Fruit fly (Drosophila melanogaster) whole organism, embryonic: ENCODE measurements around the gene CG5731.

Source experiments
- Asciz ChIP-seq: fragments of 200-800 bp; sonication (Bioruptor generic); optimal IDR thresholded peaks from 2 replicates; lab custom pipeline; 2017; ENCODE audit warnings: missing biosample characterization, mild to moderate bottlenecking, missing genetic modification characterization, missing genetic modification reagents
- CG1024 ChIP-seq: fragments of 200-800 bp; sonication (Bioruptor generic); IDR thresholded peaks from 2 replicates; pipeline ENCODE4 v1.3.6; 2022; ENCODE audit warnings: missing biosample characterization, missing genetic modification characterization
- CG10462 ChIP-seq: fragments of 200-800 bp; sonication (Bioruptor generic); optimal IDR thresholded peaks from 2 replicates; lab custom pipeline; 2016; ENCODE audit warnings: missing biosample characterization, missing genetic modification characterization
- CG11093 ChIP-seq: fragments of 200-800 bp; sonication (Bioruptor generic); IDR thresholded peaks from 3 replicates; pipeline ENCODE4 v1.3.6; 2022; ENCODE audit warnings: missing biosample characterization, missing genetic modification characterization
- CG11504 ChIP-seq: fragments of 200-800 bp; sonication (Bioruptor generic); optimal IDR thresholded peaks from 3 replicates; lab custom pipeline; 2019; ENCODE audit warnings: missing biosample characterization, mild to moderate bottlenecking, missing genetic modification characterization, moderate library complexity
- CG14965 ChIP-seq: fragments of 200-800 bp; sonication (Bioruptor generic); optimal IDR thresholded peaks from 2 replicates; lab custom pipeline; 2016; ENCODE audit warnings: missing biosample characterization, missing genetic modification characterization, borderline replicate concordance
- CG15514 ChIP-seq: fragments of 200-800 bp; sonication (Bioruptor generic); optimal IDR thresholded peaks from 3 replicates; lab custom pipeline; 2017; ENCODE audit warnings: missing biosample characterization, missing genetic modification characterization, mild to moderate bottlenecking, moderate library complexity, missing genetic modification reagents
- CG1603 ChIP-seq: fragments of 200-800 bp; sonication (Bioruptor generic); optimal IDR thresholded peaks from 2 replicates; lab custom pipeline; 2019; ENCODE audit warnings: missing biosample characterization, mild to moderate bottlenecking, missing genetic modification characterization, moderate library complexity
- CG16813 ChIP-seq: fragments of 200-800 bp; sonication (Bioruptor generic); IDR thresholded peaks from 3 replicates; pipeline ENCODE4 v1.3.6; 2022; ENCODE audit warnings: missing biosample characterization, missing genetic modification characterization; ENCODE audit not compliant: partially characterized antibody
- CG17361 ChIP-seq: fragments of 200-800 bp; sonication (Bioruptor generic); IDR thresholded peaks from 3 replicates; pipeline ENCODE4 v1.3.6; 2022; ENCODE audit warnings: missing biosample characterization, missing genetic modification characterization
- CG18011 ChIP-seq: fragments of 200-800 bp; sonication (Bioruptor generic); optimal IDR thresholded peaks from 2 replicates; lab custom pipeline; 2017; ENCODE audit warnings: missing biosample characterization, missing genetic modification characterization, mild to moderate bottlenecking, moderate library complexity, missing genotype
- CG18599 ChIP-seq: fragments of 200-800 bp; sonication (Bioruptor generic); optimal IDR thresholded peaks from 3 replicates; lab custom pipeline; 2017; ENCODE audit warnings: missing biosample characterization, missing genetic modification characterization, mild to moderate bottlenecking, moderate library complexity, missing genetic modification reagents
- CG2120 ChIP-seq: fragments of 200-800 bp; sonication (Bioruptor generic); optimal IDR thresholded peaks from 3 replicates; lab custom pipeline; 2016; ENCODE audit warnings: missing biosample characterization, missing genetic modification characterization
- CG2889 ChIP-seq: fragments of 200-800 bp; sonication (Bioruptor generic); IDR thresholded peaks from 3 replicates; pipeline ENCODE4 v1.3.6; 2022; ENCODE audit warnings: missing biosample characterization, missing genetic modification characterization
- CG31441 ChIP-seq: fragments of 200-800 bp; sonication (Bioruptor generic); IDR thresholded peaks from 2 replicates; pipeline ENCODE4 v1.3.6; 2022; ENCODE audit warnings: missing biosample characterization, missing genetic modification characterization
- CG42726 ChIP-seq: fragments of 200-800 bp; sonication (Bioruptor generic); IDR thresholded peaks from 2 replicates; pipeline ENCODE4 v1.3.6; 2022; ENCODE audit warnings: missing biosample characterization, missing genetic modification characterization; ENCODE audit not compliant: partially characterized antibody
- CG6791 ChIP-seq: fragments of 200-800 bp; sonication (Bioruptor generic); IDR thresholded peaks from 3 replicates; pipeline ENCODE4 v1.3.6; 2022; ENCODE audit warnings: missing biosample characterization, missing genetic modification characterization; ENCODE audit not compliant: partially characterized antibody
- CG9609 ChIP-seq: fragments of 200-800 bp; sonication (Bioruptor generic); optimal IDR thresholded peaks from 3 replicates; lab custom pipeline; 2016; ENCODE audit warnings: missing biosample characterization, missing genetic modification characterization
- Doc3 ChIP-seq: fragments of 200-800 bp; sonication (Bioruptor generic); IDR thresholded peaks from 3 replicates; pipeline ENCODE4 v1.3.6; 2022; ENCODE audit warnings: missing biosample characterization, missing genetic modification characterization; ENCODE audit not compliant: partially characterized antibody
- Elba2 ChIP-seq: fragments of 200-800 bp; sonication (Bioruptor generic); optimal IDR thresholded peaks from 3 replicates; lab custom pipeline; 2016; ENCODE audit warnings: missing biosample characterization, missing genetic modification characterization
- Ets65A ChIP-seq: fragments of 200-800 bp; sonication (Bioruptor generic); peaks from one replicate; lab custom pipeline; 2016; ENCODE audit warnings: missing biosample characterization, missing genetic modification characterization
- HLH4C ChIP-seq: fragments of 200-800 bp; sonication (Bioruptor generic); IDR thresholded peaks from 3 replicates; pipeline ENCODE4 v1.3.6; 2022; ENCODE audit warnings: missing biosample characterization, missing genetic modification characterization; ENCODE audit not compliant: partially characterized antibody
- HLHmδ ChIP-seq: fragments of 200-800 bp; sonication (Bioruptor generic); optimal IDR thresholded peaks from 2 replicates; lab custom pipeline; 2018; ENCODE audit warnings: missing biosample characterization, mild to moderate bottlenecking, missing genetic modification characterization, moderate library complexity
- Hand ChIP-seq: fragments of 200-800 bp; sonication (Bioruptor generic); optimal IDR thresholded peaks from 2 replicates; lab custom pipeline; 2017; ENCODE audit warnings: mild to moderate bottlenecking, missing biosample characterization, missing genetic modification reagents, missing genetic modification characterization
- Hr78 ChIP-seq, 2 experiments: fragments of 200-800 bp in 1 of 2; fragments of >200 bp in 1 of 2; sonication (Bioruptor generic) in 1 of 2; optimal IDR thresholded peaks; 2 replicates each; lab custom pipeline; 2017 to 2019; ENCODE audit warnings: missing biosample characterization in 2 of 2, missing genetic modification characterization in 2 of 2, mild to moderate bottlenecking in 1 of 2, moderate library complexity in 1 of 2
- Lhr ChIP-seq: fragments of 200-800 bp; sonication (Bioruptor generic); optimal IDR thresholded peaks from 3 replicates; lab custom pipeline; 2017; ENCODE audit warnings: mild to moderate bottlenecking, missing biosample characterization, missing genetic modification reagents, missing genetic modification characterization
- MESR4 ChIP-seq: fragments of 200-800 bp; sonication (Bioruptor generic); optimal IDR thresholded peaks from 2 replicates; lab custom pipeline; 2018; ENCODE audit warnings: missing biosample characterization, mild to moderate bottlenecking, missing genetic modification characterization, moderate library complexity
- Neu2 ChIP-seq: fragments of 200-800 bp; sonication (Bioruptor generic); optimal IDR thresholded peaks from 3 replicates; lab custom pipeline; 2016; ENCODE audit warnings: missing biosample characterization, missing genetic modification characterization, borderline replicate concordance
- Nf-YA ChIP-seq: fragments of 200-800 bp; sonication (Bioruptor generic); IDR thresholded peaks from 2 replicates; pipeline ENCODE4 v1.3.6; 2022; ENCODE audit warnings: missing biosample characterization, missing genetic modification characterization
- Scr ChIP-seq: fragments of 200-800 bp; sonication (Bioruptor generic); IDR thresholded peaks from 2 replicates; pipeline ENCODE4 v1.3.6; 2022; ENCODE audit warnings: missing biosample characterization, missing genetic modification characterization; ENCODE audit not compliant: partially characterized antibody
- Sox102F ChIP-seq: fragments of 200-800 bp; sonication (Bioruptor generic); optimal IDR thresholded peaks from 2 replicates; lab custom pipeline; 2018; ENCODE audit warnings: missing biosample characterization, mild to moderate bottlenecking, missing genetic modification characterization, moderate library complexity
- Sry-δ ChIP-seq: fragments of 200-800 bp; sonication (Bioruptor generic); optimal IDR thresholded peaks from 2 replicates; lab custom pipeline; 2016; ENCODE audit warnings: missing biosample characterization, missing genetic modification characterization
- Xrp1 ChIP-seq: fragments of 200-800 bp; sonication (Bioruptor generic); IDR thresholded peaks from 2 replicates; pipeline ENCODE4 v1.3.6; 2022; ENCODE audit warnings: missing biosample characterization, missing genetic modification characterization
- YL-1 ChIP-seq: fragments of 200-800 bp; sonication (Bioruptor generic); optimal IDR thresholded peaks from 3 replicates; lab custom pipeline; 2017; ENCODE audit warnings: missing biosample characterization, mild to moderate bottlenecking, missing genetic modification characterization
- al ChIP-seq: fragments of 200-800 bp; sonication (Bioruptor generic); IDR thresholded peaks from 2 replicates; pipeline ENCODE4 v1.3.6; 2022; ENCODE audit warnings: missing biosample characterization, missing genetic modification characterization
- ara ChIP-seq: fragments of 200-800 bp; sonication (Bioruptor generic); IDR thresholded peaks from 2 replicates; pipeline ENCODE4 v1.3.6; 2022; ENCODE audit warnings: missing biosample characterization, missing genetic modification characterization
- bcd ChIP-seq: fragments of 200-800 bp; sonication (Bioruptor generic); optimal IDR thresholded peaks from 2 replicates; lab custom pipeline; 2017; ENCODE audit warnings: missing biosample characterization, mild to moderate bottlenecking, missing genetic modification characterization
- cad ChIP-seq: fragments of >200 bp; optimal IDR thresholded peaks from 2 replicates; lab custom pipeline; 2017; ENCODE audit warnings: missing biosample characterization, missing genetic modification characterization
- crol ChIP-seq: fragments of 200-800 bp; sonication (Bioruptor generic); IDR thresholded peaks from 2 replicates; pipeline ENCODE4 v1.3.6; 2022; ENCODE audit warnings: missing biosample characterization, missing genetic modification characterization
- cwo ChIP-seq: fragments of 200-800 bp; sonication (Bioruptor generic); optimal IDR thresholded peaks from 3 replicates; lab custom pipeline; 2017; ENCODE audit warnings: missing biosample characterization, missing genetic modification characterization, mild to moderate bottlenecking, moderate library complexity, missing genetic modification reagents
- danr ChIP-seq: fragments of 200-800 bp; sonication (Bioruptor generic); IDR thresholded peaks from 2 replicates; pipeline ENCODE4 v1.3.6; 2022; ENCODE audit warnings: missing biosample characterization, missing genetic modification characterization
- dm ChIP-seq: fragments of 200-800 bp; sonication (Bioruptor generic); optimal IDR thresholded peaks from 3 replicates; lab custom pipeline; 2016; ENCODE audit warnings: missing biosample characterization, missing genetic modification characterization
- knrl ChIP-seq: fragments of 200-800 bp; sonication (Bioruptor generic); IDR thresholded peaks from 3 replicates; pipeline ENCODE4 v1.3.6; 2022; ENCODE audit warnings: missing biosample characterization, missing genetic modification characterization; ENCODE audit not compliant: partially characterized antibody
- lab ChIP-seq: fragments of 200-800 bp; sonication (Bioruptor generic); optimal IDR thresholded peaks from 3 replicates; lab custom pipeline; 2017; ENCODE audit warnings: missing biosample characterization, missing genetic modification characterization, mild to moderate bottlenecking, moderate library complexity, missing genetic modification reagents
- lola ChIP-seq, 3 experiments: fragments of >200 bp in 2 of 3; fragments of 200-800 bp in 1 of 3; sonication (Bioruptor generic) in 1 of 3; optimal IDR thresholded peaks; 2 replicates each; lab custom pipeline; 2017 to 2019; ENCODE audit warnings: missing biosample characterization in 3 of 3, missing genetic modification characterization in 3 of 3, mild to moderate bottlenecking in 1 of 3, moderate library complexity in 1 of 3
- phol ChIP-seq: fragments of 200-800 bp; sonication (Bioruptor generic); optimal IDR thresholded peaks from 3 replicates; lab custom pipeline; 2018; ENCODE audit warnings: missing biosample characterization, mild to moderate bottlenecking, missing genetic modification characterization, moderate library complexity
- sens ChIP-seq: fragments of 200-800 bp; sonication (Bioruptor generic); peaks from one replicate; lab custom pipeline; 2016; ENCODE audit warnings: missing biosample characterization, missing genetic modification characterization
- so ChIP-seq: fragments of 200-800 bp; sonication (Bioruptor generic); IDR thresholded peaks from 3 replicates; pipeline ENCODE4 v1.3.6; 2022; ENCODE audit warnings: missing biosample characterization, missing genetic modification characterization
- sob ChIP-seq: fragments of 200-800 bp; sonication (Bioruptor generic); IDR thresholded peaks from 2 replicates; pipeline ENCODE4 v1.3.6; 2022; ENCODE audit warnings: missing biosample characterization, missing genetic modification characterization
- trh ChIP-seq: fragments of 200-800 bp; sonication (Bioruptor generic); optimal IDR thresholded peaks from 2 replicates; lab custom pipeline; 2016; ENCODE audit warnings: missing biosample characterization, missing genetic modification characterization

The CG5731 gene

dm6 chr2L:10230455-10230854 is 20.9 kb upstream of the CG5731 start (continued):
- TF ChIP-seq MESR4 (no peak), HLHmδ (GFP tag; lab: Kevin White, UChicago) (no peak), Nf-YA (no peak), Scr (GFP tag; lab: Robert Waterston, UW) (peak; percentile 64), Neu2 (GFP tag; lab: Kevin White, UChicago) (peak; percentile 96), so (no peak), cad (GFP tag; lab: Kevin White, UChicago) (no peak), knrl (peak; percentile 42; the same call in 1 of the 3 replicates), HLH4C (GFP tag; lab: Robert Waterston, UW) (peak; percentile 47; the same call in 1 of the 3 replicates), danr (no peak), Xrp1 (GFP tag; lab: Robert Waterston, UW) (no peak), CG18599 (GFP tag; lab: Kevin White, UChicago) (no peak), trh (no peak), Hand (GFP tag; lab: Kevin White, UChicago) (no peak), YL-1 (GFP tag; lab: Kevin White, UChicago) (no peak), al (GFP tag; lab: Robert Waterston, UW) (no peak), Elba2 (GFP tag; lab: Kevin White, UChicago) (no peak), phol (tag; lab: Kevin White, UChicago) (peak; percentile 99), lab (no peak), Doc3 (GFP tag; lab: Robert Waterston, UW) (no peak), bcd (no peak), cwo (no peak), CG1024 (no peak), sob (GFP tag; lab: Robert Waterston, UW) (no peak), CG14965 (GFP tag; lab: Kevin White, UChicago) (no peak), CG2889 (GFP tag; lab: Robert Waterston, UW) (no peak), Sox102F (GFP tag; lab: Kevin White, UChicago) (no peak), CG9609 (GFP tag; lab: Kevin White, UChicago) (no peak), Lhr (GFP tag; lab: Kevin White, UChicago) (peak; percentile 32), ara (no peak), CG10462 (GFP tag; lab: Kevin White, UChicago) (no peak), CG11504 (no peak), Asciz (no peak), crol (no peak)
- TF ChIP-seq, all 482 proteins: peak for 34

DNA sequence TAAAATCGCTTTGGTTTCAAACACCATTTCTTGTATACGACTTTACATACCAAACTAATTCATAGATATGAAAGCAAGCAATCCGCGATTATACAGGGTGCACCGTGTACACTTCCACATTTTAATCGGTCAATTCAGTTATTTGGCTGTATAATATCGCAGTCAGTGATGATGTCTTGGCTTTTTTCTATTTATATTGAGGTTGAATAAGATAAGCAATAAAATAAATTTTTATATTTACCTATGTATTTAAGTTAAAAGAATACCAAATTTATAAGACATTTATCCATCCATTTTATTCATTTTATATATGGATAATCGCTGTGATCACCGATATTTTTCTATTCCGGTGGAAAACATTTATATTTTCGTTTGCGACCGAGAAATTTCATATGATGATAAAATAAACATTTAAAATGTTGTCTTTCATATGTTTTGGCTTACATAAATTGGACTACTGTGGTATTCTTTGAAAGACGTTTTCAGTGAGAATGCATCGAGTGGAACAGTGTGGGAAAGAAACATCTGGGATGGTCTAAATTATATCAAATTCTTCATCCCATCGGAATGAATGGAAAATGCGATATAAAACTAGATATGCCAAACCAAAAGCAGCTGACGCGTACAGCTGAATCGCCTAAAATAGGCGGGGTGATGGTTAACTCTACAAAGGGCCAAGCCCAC is 17.3 kb upstream of the CG5731 start, which contains the start of gene CG5708:
Gene CG5708, minus strand, starts transcription at position 85 of the 684 bp plus-strand sequence.
- TF ChIP-seq CG1603 (tag; lab: Kevin White, UChicago) (peak; percentile 86), CG6791 (peak; percentile 32; the same call in 1 of the 3 replicates), CG17361 (GFP tag; lab: Robert Waterston, UW) (peak; percentile 66; the same call in 2 of the 3 replicates), CG11093 (no peak), sens (peak; percentile 35), dm (GFP tag; lab: Kevin White, UChicago) (no peak), phol (tag; lab: Kevin White, UChicago) (peak; percentile 48), CG15514 (GFP tag; lab: Kevin White, UChicago) (peak; percentile 30), CG18011 (GFP tag; lab: Kevin White, UChicago) (no peak), CG9609 (GFP tag; lab: Kevin White, UChicago) (no peak), lola (GFP tag; optimal IDR thresholded peaks at IDR 0.05; lab: Kevin White, UChicago) (peak in 1 of 3 experiments; percentile 18), CG16813 (GFP tag; lab: Robert Waterston, UW) (peak; percentile 58), Hr78 (GFP tag; optimal IDR thresholded peaks at IDR 0.05; lab: Kevin White, UChicago) (no peak), Sry-δ (peak; percentile 36), CG42726 (peak; percentile 54; the same call in 1 of the 2 replicates), CG31441 (GFP tag; lab: Robert Waterston, UW) (peak; percentile 46; the same call in 1 of the 2 replicates), CG2120 (GFP tag; lab: Kevin White, UChicago) (peak; percentile 37), Ets65A (GFP tag; lab: Kevin White, UChicago) (peak; percentile 13)
